Worm (Caenorhabditis elegans) whole organism, early embryonic: Measurements from ENCODE around the gene ras-2.

Experiments
- F13C5.2 ChIP-seq: sonication (generic microtip); optimal IDR thresholded peaks from 2 replicates; lab custom pipeline; 2017; ENCODE audit warnings: mild to moderate bottlenecking, missing genetic modification characterization, inconsistent platforms, missing compliant biosample characterization
- aly-1 ChIP-seq: sonication (generic microtip); optimal IDR thresholded peaks from 2 replicates; lab custom pipeline; 2016; ENCODE audit warnings: missing genetic modification characterization, missing compliant biosample characterization
- ama-1 ChIP-seq: fragments of 150-350 bp; optimal IDR thresholded peaks from 2 replicates; lab custom pipeline; 2014
- ets-7 ChIP-seq: sonication (generic microtip); optimal IDR thresholded peaks from 2 replicates; lab custom pipeline; 2016; ENCODE audit warnings: missing genotype, missing genetic modification characterization, missing compliant biosample characterization
- flt-1 ChIP-seq: fragments of 200-800 bp; sonication (Bioruptor generic); IDR thresholded peaks from 2 replicates; pipeline ENCODE4 v1.3.6; 2022; ENCODE audit warnings: missing genetic modification characterization, missing compliant biosample characterization
- tbx-37 ChIP-seq: fragments of 200-800 bp; sonication (Bioruptor generic); conservative IDR thresholded peaks from 2 replicates; pipeline ENCODE4 v1.3.6; 2022; ENCODE audit warnings: missing genetic modification reagents, missing genetic modification characterization, missing compliant biosample characterization

DNA sequence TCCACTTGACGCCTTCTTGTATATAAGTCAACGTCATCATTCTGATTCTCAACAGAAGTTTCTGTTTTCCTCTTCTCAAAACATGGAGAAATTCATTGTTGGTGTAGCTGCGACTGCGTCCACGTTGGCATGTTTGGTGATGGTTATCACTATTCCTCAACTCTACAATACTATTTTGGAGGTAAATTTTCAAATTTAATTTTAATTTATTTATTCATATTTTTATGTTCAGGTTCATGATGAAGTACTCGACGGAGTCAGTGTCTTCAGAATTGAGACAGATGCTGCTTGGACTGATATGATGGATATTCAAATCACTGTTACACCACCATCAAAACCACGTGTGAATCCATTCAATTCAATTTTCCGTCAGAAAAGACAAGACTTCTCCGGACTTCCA, 8.2 kb upstream of the ras-2 start, which contains the start of gene col-89:
- no peak for TF ChIP-seq aly-1 (tag; lab: Kevin White, UChicago)
- TF ChIP-seq ama-1 (lab: Kevin White, UChicago): no peak
- no peak for TF ChIP-seq ets-7 (tag; lab: Kevin White, UChicago)
- TF ChIP-seq tbx-37 (GFP tag; lab: Robert Waterston, UW): no peak
- no peak for TF ChIP-seq F13C5.2 (tag; lab: Kevin White, UChicago)
- no peak for TF ChIP-seq flt-1 (GFP tag; lab: Robert Waterston, UW)
